Fruit fly (Drosophila melanogaster) whole organism, embryonic: ENCODE results near the gene CG34107.

Source experiments
- Asciz ChIP-seq: fragments of 200-800 bp; sonication (Bioruptor generic); optimal IDR thresholded peaks from 2 replicates; lab custom pipeline; 2017; ENCODE audit warnings: missing biosample characterization, mild to moderate bottlenecking, missing genetic modification characterization, missing genetic modification reagents
- Atf-2 ChIP-seq: fragments of 200-800 bp; sonication (Bioruptor generic); optimal IDR thresholded peaks from 2 replicates; lab custom pipeline; 2016; ENCODE audit warnings: missing biosample characterization, missing genetic modification characterization
- CG10147 ChIP-seq: fragments of 200-800 bp; sonication (Bioruptor generic); optimal IDR thresholded peaks from 2 replicates; lab custom pipeline; 2019; ENCODE audit warnings: missing biosample characterization, mild to moderate bottlenecking, missing genetic modification characterization, moderate library complexity
- CG11093 ChIP-seq: fragments of 200-800 bp; sonication (Bioruptor generic); IDR thresholded peaks from 3 replicates; pipeline ENCODE4 v1.3.6; 2022; ENCODE audit warnings: missing biosample characterization, missing genetic modification characterization
- CG11723 ChIP-seq: fragments of 200-800 bp; sonication (Bioruptor generic); optimal IDR thresholded peaks from 2 replicates; lab custom pipeline; 2017; ENCODE audit warnings: missing biosample characterization, mild to moderate bottlenecking, missing genetic modification characterization
- CG12391 ChIP-seq: fragments of 200-800 bp; sonication (Bioruptor generic); optimal IDR thresholded peaks from 3 replicates; lab custom pipeline; 2018; ENCODE audit warnings: missing biosample characterization, mild to moderate bottlenecking, missing genetic modification characterization, moderate library complexity
- CG12659 ChIP-seq: fragments of 200-800 bp; sonication (Bioruptor generic); optimal IDR thresholded peaks from 3 replicates; lab custom pipeline; 2017; ENCODE audit warnings: mild to moderate bottlenecking, missing biosample characterization, missing genetic modification reagents, missing genetic modification characterization
- CG12744 ChIP-seq: fragments of 200-800 bp; sonication (Bioruptor generic); optimal IDR thresholded peaks from 2 replicates; lab custom pipeline; 2016; ENCODE audit warnings: missing biosample characterization, missing genetic modification characterization
- CG13624 ChIP-seq: fragments of 200-800 bp; sonication (Bioruptor generic); optimal IDR thresholded peaks from 2 replicates; lab custom pipeline; 2016; ENCODE audit warnings: missing biosample characterization, missing genetic modification characterization
- CG1602 ChIP-seq: fragments of 200-800 bp; sonication (Bioruptor generic); optimal IDR thresholded peaks from 3 replicates; lab custom pipeline; 2016; ENCODE audit warnings: missing biosample characterization, missing genetic modification characterization
- CG16779 ChIP-seq: fragments of 200-800 bp; sonication (Bioruptor generic); IDR thresholded peaks from 2 replicates; pipeline ENCODE4 v1.3.6; 2022; ENCODE audit warnings: missing biosample characterization, missing genetic modification characterization
- CG17361 ChIP-seq: fragments of 200-800 bp; sonication (Bioruptor generic); IDR thresholded peaks from 3 replicates; pipeline ENCODE4 v1.3.6; 2022; ENCODE audit warnings: missing biosample characterization, missing genetic modification characterization
- CG32532 ChIP-seq: fragments of 200-800 bp; sonication (Bioruptor generic); IDR thresholded peaks from 2 replicates; pipeline ENCODE4 v1.3.6; 2022; ENCODE audit warnings: missing biosample characterization, missing genetic modification characterization
- CG32767 ChIP-seq: fragments of 200-800 bp; sonication (Bioruptor generic); IDR thresholded peaks from 2 replicates; pipeline ENCODE4 v1.3.6; 2022; ENCODE audit warnings: missing biosample characterization, missing genetic modification characterization
- CG32772 ChIP-seq: fragments of 200-800 bp; sonication (Bioruptor generic); IDR thresholded peaks from 2 replicates; pipeline ENCODE4 v1.3.6; 2022; ENCODE audit warnings: missing biosample characterization, missing genetic modification characterization
- CG3281 ChIP-seq: fragments of 200-800 bp; sonication (Bioruptor generic); optimal IDR thresholded peaks from 3 replicates; lab custom pipeline; 2017; ENCODE audit warnings: missing biosample characterization, mild to moderate bottlenecking, missing genetic modification characterization
- CG34224 ChIP-seq: fragments of 200-800 bp; sonication (Bioruptor generic); IDR thresholded peaks from 3 replicates; pipeline ENCODE4 v1.3.6; 2022; ENCODE audit warnings: missing biosample characterization, missing genetic modification characterization; ENCODE audit not compliant: partially characterized antibody
- CG4360 ChIP-seq: fragments of 200-800 bp; sonication (Bioruptor generic); IDR thresholded peaks from 2 replicates; pipeline ENCODE4 v1.3.6; 2022; ENCODE audit warnings: missing biosample characterization, missing genetic modification characterization
- CG4730 ChIP-seq: fragments of 200-800 bp; sonication (Bioruptor generic); IDR thresholded peaks from 2 replicates; pipeline ENCODE4 v1.3.6; 2022; ENCODE audit warnings: missing biosample characterization, missing genetic modification characterization
- CG7556 ChIP-seq: fragments of 200-800 bp; sonication (Bioruptor generic); optimal IDR thresholded peaks from 2 replicates; lab custom pipeline; 2017; ENCODE audit warnings: missing biosample characterization, mild to moderate bottlenecking, missing genetic modification characterization
- CG7963 ChIP-seq: fragments of 200-800 bp; sonication (Bioruptor generic); IDR thresholded peaks from 3 replicates; pipeline ENCODE4 v1.3.6; 2022; ENCODE audit warnings: missing biosample characterization, missing genetic modification characterization; ENCODE audit not compliant: partially characterized antibody
- CG8281 ChIP-seq: fragments of 200-800 bp; sonication (Bioruptor generic); optimal IDR thresholded peaks from 2 replicates; lab custom pipeline; 2018; ENCODE audit warnings: missing biosample characterization, mild to moderate bottlenecking, missing genetic modification characterization, moderate library complexity
- CG8765 ChIP-seq: fragments of 200-800 bp; sonication (Bioruptor generic); IDR thresholded peaks from 2 replicates; pipeline ENCODE4 v1.3.6; 2022; ENCODE audit warnings: missing biosample characterization, missing genetic modification characterization
- Dp ChIP-seq: fragments of 200-800 bp; sonication (Bioruptor generic); optimal IDR thresholded peaks from 2 replicates; lab custom pipeline; 2018; ENCODE audit warnings: missing biosample characterization, mild to moderate bottlenecking, missing genetic modification characterization, moderate library complexity
- HmgZ ChIP-seq: fragments of 200-800 bp; sonication (Bioruptor generic); optimal IDR thresholded peaks from 2 replicates; lab custom pipeline; 2018; ENCODE audit warnings: missing biosample characterization, mild to moderate bottlenecking, missing genetic modification characterization
- Hmr ChIP-seq: fragments of 200-800 bp; sonication (Bioruptor generic); optimal IDR thresholded peaks from 3 replicates; lab custom pipeline; 2017; ENCODE audit warnings: mild to moderate bottlenecking, missing biosample characterization, missing genetic modification reagents, missing genetic modification characterization
- Hr39 ChIP-seq: fragments of >200 bp; optimal IDR thresholded peaks from 2 replicates; lab custom pipeline; 2017
- Lpt ChIP-seq: fragments of >200 bp; optimal IDR thresholded peaks from 2 replicates; lab custom pipeline; 2018; ENCODE audit warnings: missing biosample characterization, missing genetic modification characterization
- Mrtf ChIP-seq: fragments of 200-800 bp; sonication (Bioruptor generic); IDR thresholded peaks from 3 replicates; pipeline ENCODE4 v1.3.6; 2022; ENCODE audit warnings: missing biosample characterization, missing genetic modification characterization
- NC2β ChIP-seq: fragments of 200-800 bp; sonication (Bioruptor generic); optimal IDR thresholded peaks from 2 replicates; lab custom pipeline; 2016; ENCODE audit warnings: missing biosample characterization, missing genetic modification characterization
- Neu2 ChIP-seq: fragments of 200-800 bp; sonication (Bioruptor generic); optimal IDR thresholded peaks from 3 replicates; lab custom pipeline; 2016; ENCODE audit warnings: missing biosample characterization, missing genetic modification characterization, borderline replicate concordance
- NfI ChIP-seq: fragments of 200-800 bp; sonication (Bioruptor generic); optimal IDR thresholded peaks from 3 replicates; lab custom pipeline; 2018; ENCODE audit warnings: missing biosample characterization, mild to moderate bottlenecking, missing genetic modification characterization, moderate library complexity
- Oli ChIP-seq: fragments of 200-800 bp; sonication (Bioruptor generic); optimal IDR thresholded peaks from 2 replicates; lab custom pipeline; 2018; ENCODE audit warnings: missing biosample characterization, mild to moderate bottlenecking, missing genetic modification characterization, moderate library complexity
- bbx ChIP-seq: fragments of 200-800 bp; sonication (Bioruptor generic); IDR thresholded peaks from 2 replicates; pipeline ENCODE4 v1.3.6; 2022; ENCODE audit warnings: missing biosample characterization, missing genetic modification characterization; ENCODE audit not compliant: partially characterized antibody
- bigmax ChIP-seq: fragments of 200-800 bp; sonication (Bioruptor generic); optimal IDR thresholded peaks from 2 replicates; lab custom pipeline; 2018; ENCODE audit warnings: missing biosample characterization, mild to moderate bottlenecking, missing genetic modification characterization
- bowl ChIP-seq: fragments of 200-800 bp; sonication (Bioruptor generic); IDR thresholded peaks from 2 replicates; pipeline ENCODE4 v1.3.6; 2022; ENCODE audit warnings: missing biosample characterization, missing genetic modification characterization
- cas ChIP-seq: fragments of 200-800 bp; sonication (Bioruptor generic); IDR thresholded peaks from 2 replicates; pipeline ENCODE4 v1.3.6; 2022; ENCODE audit warnings: missing biosample characterization, missing genetic modification characterization
- dati ChIP-seq: fragments of 200-800 bp; sonication (Bioruptor generic); IDR thresholded peaks from 2 replicates; pipeline ENCODE4 v1.3.6; 2022; ENCODE audit warnings: missing biosample characterization, missing genetic modification characterization
- disco-r ChIP-seq: fragments of 200-800 bp; sonication (Bioruptor generic); optimal IDR thresholded peaks from 2 replicates; lab custom pipeline; 2016; ENCODE audit warnings: missing biosample characterization, missing genetic modification characterization
- exex ChIP-seq: fragments of 200-800 bp; sonication (Bioruptor generic); optimal IDR thresholded peaks from 4 replicates; lab custom pipeline; 2018; ENCODE audit warnings: missing biosample characterization, mild to moderate bottlenecking, missing genetic modification characterization, moderate library complexity
- eyg ChIP-seq: fragments of 200-800 bp; sonication (Bioruptor generic); optimal IDR thresholded peaks from 3 replicates; lab custom pipeline; 2016; ENCODE audit warnings: missing biosample characterization, missing genetic modification characterization
- fd64A ChIP-seq: fragments of 200-800 bp; sonication (Bioruptor generic); optimal IDR thresholded peaks from 3 replicates; lab custom pipeline; 2018; ENCODE audit warnings: missing biosample characterization, mild to moderate bottlenecking, missing genetic modification characterization
- kay ChIP-seq: fragments of 200-800 bp; sonication (Bioruptor generic); optimal IDR thresholded peaks from 2 replicates; lab custom pipeline; 2016; ENCODE audit warnings: missing biosample characterization, missing genetic modification characterization
- maf-S ChIP-seq: fragments of 200-800 bp; sonication (Bioruptor generic); optimal IDR thresholded peaks from 2 replicates; lab custom pipeline; 2016; ENCODE audit warnings: missing biosample characterization, missing genetic modification characterization
- mld ChIP-seq: fragments of 200-800 bp; sonication (Bioruptor generic); IDR thresholded peaks from 3 replicates; pipeline ENCODE4 v1.3.6; 2022; ENCODE audit warnings: missing biosample characterization, missing genetic modification characterization; ENCODE audit not compliant: partially characterized antibody
- onecut ChIP-seq: fragments of 200-800 bp; sonication (Bioruptor generic); IDR thresholded peaks from 2 replicates; pipeline ENCODE4 v1.3.6; 2022; ENCODE audit warnings: missing biosample characterization, missing genetic modification characterization
- org-1 ChIP-seq: fragments of 200-800 bp; sonication (Bioruptor generic); optimal IDR thresholded peaks from 2 replicates; lab custom pipeline; 2017; ENCODE audit warnings: missing biosample characterization, missing genetic modification characterization
- pfk ChIP-seq: fragments of 200-800 bp; sonication (Bioruptor generic); optimal IDR thresholded peaks from 2 replicates; lab custom pipeline; 2018; ENCODE audit warnings: missing biosample characterization, mild to moderate bottlenecking, missing genetic modification characterization, moderate library complexity
- pum ChIP-seq: fragments of 200-800 bp; sonication (Bioruptor generic); optimal IDR thresholded peaks from 2 replicates; lab custom pipeline; 2016; ENCODE audit warnings: missing biosample characterization, missing genetic modification characterization
- trem ChIP-seq: fragments of 200-800 bp; optimal IDR thresholded peaks from 3 replicates; lab custom pipeline; 2019; ENCODE audit warnings: missing biosample characterization, mild to moderate bottlenecking, missing genetic modification characterization, moderate library complexity
- trh ChIP-seq: fragments of 200-800 bp; sonication (Bioruptor generic); optimal IDR thresholded peaks from 2 replicates; lab custom pipeline; 2016; ENCODE audit warnings: missing biosample characterization, missing genetic modification characterization
- wdn ChIP-seq: fragments of 200-800 bp; sonication (Bioruptor generic); IDR thresholded peaks from 2 replicates; pipeline ENCODE4 v1.3.6; 2022; ENCODE audit warnings: missing biosample characterization, missing genetic modification characterization

Gene CG34107

DNA sequence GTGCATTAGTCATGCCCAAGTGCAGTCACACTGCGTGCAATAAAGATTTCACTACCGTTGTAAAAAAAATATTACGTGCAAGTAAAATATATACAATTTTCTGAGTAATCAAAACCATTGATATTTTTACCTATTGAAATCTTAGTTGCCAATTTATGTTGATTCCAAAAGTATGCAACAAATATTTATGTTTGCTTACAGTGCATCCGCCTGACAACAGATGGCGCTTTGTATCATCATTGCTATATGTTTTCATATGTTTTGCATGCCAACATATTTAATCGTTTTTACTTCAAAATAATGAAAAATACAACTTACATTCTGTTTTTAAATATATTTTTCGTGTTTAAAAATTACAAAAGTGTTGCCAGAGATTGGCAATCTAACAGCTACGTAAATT, 21.2 kb upstream of the CG34107 start (continued):
- TF ChIP-seq bbx (GFP tag; lab: Robert Waterston, UW) (no peak), Asciz (peak; percentile 21), CG7963 (no peak), eyg (GFP tag; lab: Kevin White, UChicago) (no peak), maf-S (GFP tag; lab: Kevin White, UChicago) (no peak), CG11093 (GFP tag; lab: Robert Waterston, UW) (no peak), kay (no peak), CG16779 (GFP tag; lab: Robert Waterston, UW) (no peak), mld (GFP tag; lab: Robert Waterston, UW) (no peak), NfI (peak; percentile 41), CG12744 (GFP tag; lab: Kevin White, UChicago) (no peak), Lpt (GFP tag; lab: Kevin White, UChicago) (no peak), cas (GFP tag; lab: Robert Waterston, UW) (no peak), exex (no peak), Oli (tag; lab: Kevin White, UChicago) (peak; percentile 13), Neu2 (no peak), Atf-2 (GFP tag; lab: Kevin White, UChicago) (no peak), CG34224 (GFP tag; lab: Robert Waterston, UW) (no peak), onecut (GFP tag; lab: Robert Waterston, UW) (0 out of 2 replicates have a peak, but pooled peaks have one; percentile 17), CG7556 (GFP tag; lab: Kevin White, UChicago) (no peak), CG3281 (GFP tag; lab: Kevin White, UChicago) (no peak), bigmax (GFP tag; lab: Kevin White, UChicago) (no peak), dati (GFP tag; lab: Robert Waterston, UW) (no peak), CG1602 (GFP tag; lab: Kevin White, UChicago) (no peak), CG8281 (tag; lab: Kevin White, UChicago) (no peak), CG12391 (tag; lab: Kevin White, UChicago) (no peak), CG32767 (GFP tag; lab: Robert Waterston, UW) (no peak), CG4360 (GFP tag; lab: Robert Waterston, UW) (no peak), CG32532 (GFP tag; lab: Robert Waterston, UW) (peak; percentile 63; the same call in 1 of the 2 replicates), CG13624 (GFP tag; lab: Kevin White, UChicago) (peak; percentile 24), Hmr (GFP tag; lab: Kevin White, UChicago) (peak; percentile 15), trh (GFP tag; lab: Kevin White, UChicago) (no peak), fd64A (GFP tag; lab: Kevin White, UChicago) (no peak), bowl (no peak), CG32772 (GFP tag; lab: Robert Waterston, UW) (no peak), disco-r (no peak), pum (no peak), NC2β (GFP tag; lab: Kevin White, UChicago) (peak; percentile 21), wdn (no peak), CG17361 (GFP tag; lab: Robert Waterston, UW) (0 out of 3 replicates have a peak, but pooled peaks have one; percentile 12), CG4730 (GFP tag; lab: Robert Waterston, UW) (no peak), CG11723 (no peak), Mrtf (no peak), CG8765 (GFP tag; lab: Robert Waterston, UW) (no peak), Dp (GFP tag; lab: Kevin White, UChicago) (no peak), trem (tag; lab: Kevin White, UChicago) (peak; percentile 31), CG10147 (GFP tag; lab: Kevin White, UChicago) (no peak), org-1 (GFP tag; lab: Kevin White, UChicago) (no peak), CG12659 (GFP tag; lab: Kevin White, UChicago) (peak; percentile 4), HmgZ (no peak), pfk (GFP tag; lab: Kevin White, UChicago) (no peak), Hr39 (lab: Kevin White, UChicago) (no peak)
